Worm (Caenorhabditis elegans) whole organism, L4 larva: ENCODE measurements around the gene wdr-48.

Source experiments
- F49E8.2 ChIP-seq: sonication (generic microtip); optimal IDR thresholded peaks from 2 replicates; lab custom pipeline; 2016; ENCODE audit warnings: missing compliant biosample characterization, mild to moderate bottlenecking, missing genetic modification characterization, borderline replicate concordance
- R02D3.7 ChIP-seq: fragments of 150-350 bp; sonication (generic microtip); optimal IDR thresholded peaks from 3 replicates; lab custom pipeline; 2014; ENCODE audit warnings: missing biosample characterization, missing genetic modification characterization
- Y75B8A.6 ChIP-seq: fragments of 200-800 bp; sonication (Bioruptor generic); IDR thresholded peaks from 2 replicates; pipeline ENCODE4 v1.3.6; 2022; ENCODE audit warnings: missing genetic modification reagents, missing genetic modification characterization, missing compliant biosample characterization
- aha-1 ChIP-seq: fragments of 150-350 bp; peaks from one replicate; lab custom pipeline; 2014; ENCODE audit warnings: missing biosample characterization, missing genetic modification characterization
- aly-2 ChIP-seq: sonication (generic microtip); optimal IDR thresholded peaks from 2 replicates; lab custom pipeline; 2018; ENCODE audit warnings: missing biosample characterization, missing genetic modification characterization
- attf-4 ChIP-seq: sonication (generic microtip); optimal IDR thresholded peaks from 3 replicates; lab custom pipeline; 2017; ENCODE audit warnings: missing biosample characterization, missing genetic modification characterization
- ces-1 ChIP-seq: fragments of 150-350 bp; sonication (generic microtip); optimal IDR thresholded peaks from 4 replicates; lab custom pipeline; 2014; ENCODE audit warnings: missing biosample characterization, missing genetic modification reagents, missing genetic modification characterization
- daf-16 ChIP-seq, 3 experiments: sonication (generic microtip); optimal IDR thresholded peaks; 2 replicates each; lab custom pipeline; 2016 to 2017; ENCODE audit warnings: missing genetic modification characterization in 3 of 3, missing genetic modification reagents in 3 of 3, mild to moderate bottlenecking in 2 of 3, missing compliant biosample characterization in 2 of 3, missing biosample characterization in 1 of 3, moderate library complexity in 1 of 3
- daf-19 ChIP-seq: fragments of 200-800 bp; sonication (Bioruptor generic); conservative IDR thresholded peaks from 2 replicates; pipeline ENCODE4 v1.3.6; 2022; ENCODE audit warnings: missing genetic modification characterization, missing compliant biosample characterization
- dmd-8 ChIP-seq: fragments of 200-800 bp; sonication (Bioruptor generic); IDR thresholded peaks from 2 replicates; pipeline ENCODE4 v1.3.6; 2022; ENCODE audit warnings: missing genetic modification characterization, missing compliant biosample characterization
- dpl-1 ChIP-seq: fragments of 150-350 bp; optimal IDR thresholded peaks from 2 replicates; lab custom pipeline; 2014; ENCODE audit warnings: missing biosample characterization, missing genetic modification reagents, missing genetic modification characterization
- fkh-10 ChIP-seq: fragments of 150-350 bp; optimal IDR thresholded peaks from 2 replicates; lab custom pipeline; 2014; ENCODE audit warnings: missing biosample characterization, missing genetic modification reagents, missing genetic modification characterization
- hlh-30 ChIP-seq: sonication (generic microtip); optimal IDR thresholded peaks from 2 replicates; lab custom pipeline; 2017; ENCODE audit warnings: antibody characterized with exemption, mild to moderate bottlenecking, missing genetic modification characterization, missing compliant biosample characterization; ENCODE audit not compliant: insufficient read depth
- jun-1 ChIP-seq: fragments of 150-350 bp; optimal IDR thresholded peaks from 2 replicates; lab custom pipeline; 2014; ENCODE audit warnings: missing biosample characterization, missing genetic modification reagents, missing genetic modification characterization
- lin-13 ChIP-seq: fragments of 150-350 bp; optimal IDR thresholded peaks from 2 replicates; lab custom pipeline; 2014; ENCODE audit warnings: missing biosample characterization, missing genetic modification reagents, missing genetic modification characterization
- lin-38 ChIP-seq: fragments of 200-800 bp; sonication (Bioruptor generic); IDR thresholded peaks from 2 replicates; pipeline ENCODE4 v1.3.6; 2022; ENCODE audit warnings: missing genetic modification reagents, missing genetic modification characterization, missing compliant biosample characterization
- lsy-2 ChIP-seq, 2 experiments: fragments of 150-350 bp in 1 of 2; sonication (generic microtip) in 1 of 2; optimal IDR thresholded peaks; 2 replicates each; lab custom pipeline; 2014 to 2017; ENCODE audit warnings: missing biosample characterization in 2 of 2, missing genetic modification characterization in 2 of 2
- madf-5 ChIP-seq, 2 experiments: fragments of 200-800 bp; sonication (Bioruptor generic); IDR thresholded peaks; 2 replicates each; pipeline ENCODE4 v1.3.6; 2022; ENCODE audit warnings: missing compliant biosample characterization in 2 of 2, missing genetic modification characterization in 2 of 2
- mdt-29 ChIP-seq: fragments of 200-800 bp; sonication (Bioruptor generic); IDR thresholded peaks from 2 replicates; pipeline ENCODE4 v1.3.6; 2022; ENCODE audit warnings: missing genetic modification reagents, missing genetic modification characterization, missing compliant biosample characterization
- mep-1 ChIP-seq: fragments of 150-350 bp; sonication (generic microtip); optimal IDR thresholded peaks from 3 replicates; lab custom pipeline; 2014; ENCODE audit warnings: missing biosample characterization, missing genetic modification characterization
- mes-2 ChIP-seq: sonication (generic microtip); optimal IDR thresholded peaks from 2 replicates; lab custom pipeline; 2016; ENCODE audit warnings: missing genotype, mild to moderate bottlenecking, missing genetic modification characterization, missing compliant biosample characterization; ENCODE audit not compliant: poor library complexity, severe bottlenecking
- nhr-102 ChIP-seq: sonication (generic microtip); optimal IDR thresholded peaks from 2 replicates; lab custom pipeline; 2016; ENCODE audit warnings: mild to moderate bottlenecking, missing genetic modification characterization, moderate library complexity, missing compliant biosample characterization
- nhr-237 ChIP-seq: sonication (generic microtip); optimal IDR thresholded peaks from 2 replicates; lab custom pipeline; 2017; ENCODE audit warnings: missing biosample characterization, missing genetic modification characterization
- nhr-28 ChIP-seq: fragments of 150-350 bp; optimal IDR thresholded peaks from 2 replicates; lab custom pipeline; 2014; ENCODE audit warnings: missing biosample characterization, missing genetic modification characterization
- nhr-48 ChIP-seq: sonication (generic microtip); optimal IDR thresholded peaks from 2 replicates; lab custom pipeline; 2016; ENCODE audit warnings: mild to moderate bottlenecking, missing genetic modification characterization, missing compliant biosample characterization
- nhr-6 ChIP-seq: fragments of 150-350 bp; optimal IDR thresholded peaks from 2 replicates; lab custom pipeline; 2014; ENCODE audit warnings: missing biosample characterization, missing genetic modification characterization
- pha-4 ChIP-seq, 2 experiments: fragments of 150-350 bp in 1 of 2; fragments of 200-800 bp in 1 of 2; sonication (Bioruptor generic) in 1 of 2; IDR thresholded peaks in 1 of 2; optimal IDR thresholded peaks in 1 of 2; 2 replicates each; pipeline versions ENCODE4 v1.3.6 to Lab custom; 2014 to 2022; ENCODE audit warnings: missing genetic modification characterization in 2 of 2, missing genetic modification reagents in 2 of 2, missing biosample characterization in 1 of 2, missing compliant biosample characterization in 1 of 2
- pqm-1 ChIP-seq: sonication (generic microtip); optimal IDR thresholded peaks from 2 replicates; lab custom pipeline; 2017; ENCODE audit warnings: missing biosample characterization, missing genetic modification characterization
- rbr-2 ChIP-seq: sonication (generic microtip); optimal IDR thresholded peaks from 2 replicates; lab custom pipeline; 2016; ENCODE audit warnings: missing genotype, missing genetic modification characterization, missing compliant biosample characterization
- skn-1 ChIP-seq: fragments of 150-350 bp; optimal IDR thresholded peaks from 2 replicates; lab custom pipeline; 2014; ENCODE audit warnings: missing biosample characterization, missing genetic modification characterization
- spr-3 ChIP-seq: fragments of 200-800 bp; sonication (Bioruptor generic); optimal IDR thresholded peaks from 2 replicates; lab custom pipeline; 2018; ENCODE audit warnings: mild to moderate bottlenecking, missing genetic modification characterization, missing compliant biosample characterization
- unc-62 ChIP-seq, 3 experiments: fragments of 150-350 bp in 1 of 3; sonication (generic microtip); optimal IDR thresholded peaks in 2 of 3; peaks in 1 of 3; 1 replicate in 1 of 3; 2 replicates in 2 of 3; lab custom pipeline; 2014 to 2017; ENCODE audit warnings: missing biosample characterization in 3 of 3, missing genetic modification characterization in 3 of 3, missing genetic modification reagents in 3 of 3, missing genotype in 1 of 3
- zag-1 ChIP-seq: fragments of 150-350 bp; optimal IDR thresholded peaks from 2 replicates; lab custom pipeline; 2014; ENCODE audit warnings: missing biosample characterization, missing genetic modification characterization
- zip-11 ChIP-seq: fragments of 200-800 bp; sonication (Bioruptor generic); IDR thresholded peaks from 2 replicates; pipeline ENCODE4 v1.3.6; 2022; ENCODE audit warnings: missing genetic modification characterization, missing compliant biosample characterization
- ztf-11 ChIP-seq: fragments of 150-350 bp; optimal IDR thresholded peaks from 2 replicates; lab custom pipeline; 2014; ENCODE audit warnings: missing biosample characterization, missing genetic modification characterization

wdr-48 gene

DNA sequence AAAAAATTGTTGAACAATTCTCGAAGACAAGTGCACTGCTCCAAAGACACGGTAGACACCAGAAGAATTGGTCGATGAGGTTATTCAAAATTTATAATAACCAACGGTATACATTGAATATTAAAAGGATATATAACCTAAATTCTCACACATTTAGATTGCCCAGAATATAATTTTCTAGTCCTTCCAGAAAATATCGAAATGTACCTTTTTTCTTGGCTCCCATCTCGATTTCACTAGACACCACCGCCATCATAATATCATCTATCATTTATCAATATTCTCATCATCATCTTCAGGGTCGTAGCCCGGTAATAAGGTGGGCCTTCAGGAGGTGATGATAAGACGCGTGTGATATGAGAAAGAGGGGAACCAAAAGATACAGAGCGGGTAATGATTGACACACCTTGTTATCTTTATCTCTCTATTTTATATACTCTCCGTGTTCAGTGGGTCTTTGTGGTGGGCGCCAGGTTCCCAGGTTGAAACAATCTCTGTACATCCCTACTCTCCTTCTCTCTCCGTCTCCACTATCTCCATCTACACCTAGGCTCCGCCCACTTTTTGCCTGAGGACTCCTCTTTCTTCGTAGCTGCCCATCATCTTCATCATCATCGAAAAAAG, 21.6 kb downstream of the wdr-48 start, which contains the start of gene mab-21 (continued):
- TF ChIP-seq aha-1, result peak; percentile 73
- TF ChIP-seq, all 104 proteins: peak for 8

ce11 chrIII:4601286-4601685, 22.6 kb downstream of the wdr-48 start:
- peak; percentile 74 for TF ChIP-seq aha-1
- no peak for TF ChIP-seq aly-2 (tag; lab: Kevin White, UChicago)
- no peak for TF ChIP-seq nhr-48 (tag; lab: Kevin White, UChicago)
- no peak for TF ChIP-seq R02D3.7 (tag; lab: Kevin White, UChicago)
- TF ChIP-seq F49E8.2 (tag; lab: Kevin White, UChicago), result no peak
- TF ChIP-seq pqm-1, result no peak
- no peak for TF ChIP-seq lin-13
- no peak for TF ChIP-seq mes-2 (tag; lab: Kevin White, UChicago)
- no peak for TF ChIP-seq jun-1
- no peak for TF ChIP-seq ztf-11
- TF ChIP-seq nhr-6, result no peak
- peak in 1 of 2 experiments; percentile 95 for TF ChIP-seq unc-62 (GFP tag; optimal IDR thresholded peaks at IDR 0.05 in 1 of 2; lab: Kevin White, UChicago)
- no peak for TF ChIP-seq unc-62 (tag; optimal IDR thresholded peaks at IDR 0.05; lab: Kevin White, UChicago)
- TF ChIP-seq daf-19 (GFP tag; lab: Robert Waterston, UW), result no peak
- no peak for TF ChIP-seq zag-1
- TF ChIP-seq skn-1 (tag; lab: Kevin White, UChicago), result no peak
- no peak for TF ChIP-seq madf-5 (GFP tag; IDR thresholded peaks at IDR 0.05; lab: Robert Waterston, UW)
- TF ChIP-seq, all 104 proteins: peak for 2

- TF ChIP-seq zip-11 (GFP tag; lab: Robert Waterston, UW) (no peak), Y75B8A.6 (GFP tag; lab: Robert Waterston, UW) (no peak)
- TF ChIP-seq, all 104 proteins: peak for 0
Measured at ce11 chrIII:4603837-4604236, 25.2 kb downstream of the wdr-48 start.

- no peak for TF ChIP-seq nhr-6
- no peak for TF ChIP-seq lin-38 (GFP tag; lab: Robert Waterston, UW)
- TF ChIP-seq nhr-28 (tag; lab: Kevin White, UChicago), result peak; percentile 34
- TF ChIP-seq attf-4 (tag; lab: Kevin White, UChicago), result no peak
- peak; percentile 8 for TF ChIP-seq mes-2 (tag; lab: Kevin White, UChicago)
- peak; percentile 78 for TF ChIP-seq fkh-10 (GFP tag; lab: Kevin White, UChicago)
- TF ChIP-seq rbr-2 (tag; lab: Kevin White, UChicago), result peak; percentile 31
- peak in 1 of 2 experiments; percentile 34 for TF ChIP-seq unc-62 (GFP tag; optimal IDR thresholded peaks at IDR 0.05 in 1 of 2; lab: Kevin White, UChicago)
- TF ChIP-seq unc-62 (tag; optimal IDR thresholded peaks at IDR 0.05; lab: Kevin White, UChicago), result no peak
- no peak for TF ChIP-seq dmd-8 (GFP tag; lab: Robert Waterston, UW)
- TF ChIP-seq dpl-1, result no peak
- no peak for TF ChIP-seq spr-3
- no peak for TF ChIP-seq nhr-237
- TF ChIP-seq ces-1 (GFP tag; lab: Kevin White, UChicago), result no peak
- TF ChIP-seq mdt-29 (GFP tag; lab: Robert Waterston, UW), result no peak
- TF ChIP-seq mep-1, result peak; percentile 25
- TF ChIP-seq hlh-30, result peak; percentile 11
- peak in 1 of 2 experiments; percentile 34 for TF ChIP-seq lsy-2 (tag; optimal IDR thresholded peaks at IDR 0.05; lab: Kevin White, UChicago)
- no peak for TF ChIP-seq daf-16 (GFP tag; optimal IDR thresholded peaks at IDR 0.05; lab: Kevin White, UChicago)
- TF ChIP-seq daf-16 (tag; optimal IDR thresholded peaks at IDR 0.05; lab: Kevin White, UChicago), result peak; percentile 60
- no peak for TF ChIP-seq nhr-102 (tag; lab: Kevin White, UChicago)
- TF ChIP-seq pha-4 (GFP tag; IDR thresholded peaks at IDR 0.05; lab: Robert Waterston, UW), result no peak
- TF ChIP-seq pha-4 (tag; optimal IDR thresholded peaks at IDR 0.05; lab: Kevin White, UChicago), result no peak
- TF ChIP-seq madf-5 (GFP tag; IDR thresholded peaks at IDR 0.05; lab: Robert Waterston, UW), result no peak
Measured at ce11 chrIII:4612334-4612953, 33.8 kb downstream of the wdr-48 start, which contains the start of gene sel-2. sel-2 (minus strand) TSS chrIII:4612384.
